Worm (Caenorhabditis elegans) whole organism, young adult: ENCODE measurements around the gene F28B1.9.
"Not testable (repeated sequence)": the region's sequence is repeated elsewhere in the genome, so short reads cannot be mapped to it uniquely, and the experiment has no call there.

Experiments used
- B0035.1 ChIP-seq: sonication (generic microtip); optimal IDR thresholded peaks from 2 replicates; lab custom pipeline; 2016; ENCODE audit warnings: missing genetic modification characterization, mild to moderate bottlenecking, missing compliant biosample characterization, missing genotype, missing genetic modification reagents
- ama-1 ChIP-seq, 3 experiments: fragments of 150-350 bp in 1 of 3; sonication (generic microtip) in 2 of 3; optimal IDR thresholded peaks; 2 replicates each; lab custom pipeline; 2014 to 2018; ENCODE audit warnings: missing biosample characterization in 2 of 3, missing genetic modification characterization in 2 of 3, missing genetic modification reagents in 2 of 3
- aptf-3 ChIP-seq: fragments of 200-800 bp; sonication (Bioruptor generic); IDR thresholded peaks from 2 replicates; pipeline ENCODE4 v1.3.6; 2022; ENCODE audit warnings: missing genetic modification characterization, missing compliant biosample characterization
- ceh-40 ChIP-seq: fragments of 200-800 bp; sonication (Bioruptor generic); IDR thresholded peaks from 2 replicates; pipeline ENCODE4 v1.3.6; 2022; ENCODE audit warnings: missing genetic modification characterization, missing compliant biosample characterization
- ceh-91 ChIP-seq: fragments of 200-800 bp; sonication (Bioruptor generic); IDR thresholded peaks from 2 replicates; pipeline ENCODE4 v1.3.6; 2022; ENCODE audit warnings: missing genetic modification reagents, missing genetic modification characterization, missing compliant biosample characterization
- die-1 ChIP-seq: sonication (generic microtip); optimal IDR thresholded peaks from 2 replicates; lab custom pipeline; 2016; ENCODE audit warnings: missing genotype, mild to moderate bottlenecking, missing genetic modification characterization, missing compliant biosample characterization
- dox-1 ChIP-seq: fragments of 200-800 bp; sonication (Bioruptor generic); IDR thresholded peaks from 2 replicates; pipeline ENCODE4 v1.3.6; 2022; ENCODE audit warnings: missing genetic modification reagents, missing genetic modification characterization, missing compliant biosample characterization
- egrh-3 ChIP-seq: fragments of 200-800 bp; sonication (Bioruptor generic); IDR thresholded peaks from 2 replicates; pipeline ENCODE4 v1.3.6; 2022; ENCODE audit warnings: missing genetic modification reagents, missing genetic modification characterization, missing compliant biosample characterization
- fkh-3 ChIP-seq: sonication (generic microtip); optimal IDR thresholded peaks from 2 replicates; lab custom pipeline; 2016; ENCODE audit warnings: mild to moderate bottlenecking, missing genetic modification characterization, missing compliant biosample characterization
- gei-17 ChIP-seq: fragments of 200-800 bp; sonication (Bioruptor generic); optimal IDR thresholded peaks from 2 replicates; lab custom pipeline; 2018; ENCODE audit warnings: mild to moderate bottlenecking, missing genetic modification characterization, missing compliant biosample characterization
- him-1 ChIP-seq: sonication (generic microtip); optimal IDR thresholded peaks from 2 replicates; lab custom pipeline; 2016; ENCODE audit warnings: missing genotype, missing genetic modification reagents, missing genetic modification characterization, missing compliant biosample characterization
- hmg-20 ChIP-seq: fragments of 200-800 bp; sonication (Bioruptor generic); IDR thresholded peaks from 2 replicates; pipeline ENCODE4 v1.3.6; 2022; ENCODE audit warnings: missing genetic modification reagents, missing genetic modification characterization, missing compliant biosample characterization
- lin-26 ChIP-seq: fragments of 200-800 bp; sonication (Bioruptor generic); IDR thresholded peaks from 2 replicates; pipeline ENCODE4 v1.3.6; 2022; ENCODE audit warnings: missing genetic modification reagents, missing genetic modification characterization, missing compliant biosample characterization
- lin-54 ChIP-seq: fragments of 200-800 bp; sonication (Bioruptor generic); optimal IDR thresholded peaks from 2 replicates; lab custom pipeline; 2018; ENCODE audit warnings: mild to moderate bottlenecking, missing genetic modification characterization, missing compliant biosample characterization
- mcd-1 ChIP-seq: fragments of 200-800 bp; sonication (Bioruptor generic); IDR thresholded peaks from 2 replicates; pipeline ENCODE4 v1.3.6; 2022; ENCODE audit warnings: missing genetic modification reagents, missing genetic modification characterization, missing compliant biosample characterization
- mel-28 ChIP-seq: sonication (generic microtip); optimal IDR thresholded peaks from 2 replicates; lab custom pipeline; 2016; ENCODE audit warnings: borderline replicate concordance, mild to moderate bottlenecking, missing genetic modification characterization, missing compliant biosample characterization
- nfyb-1 ChIP-seq: fragments of 200-800 bp; sonication (Bioruptor generic); IDR thresholded peaks from 2 replicates; pipeline ENCODE4 v1.3.6; 2022; ENCODE audit warnings: missing genetic modification reagents, missing genetic modification characterization, missing compliant biosample characterization
- nhr-80 ChIP-seq: sonication (generic microtip); optimal IDR thresholded peaks from 2 replicates; lab custom pipeline; 2016; ENCODE audit warnings: missing genetic modification characterization, missing compliant biosample characterization
- pbrm-1 ChIP-seq: fragments of 200-800 bp; sonication (Bioruptor generic); IDR thresholded peaks from 2 replicates; pipeline ENCODE4 v1.3.6; 2022; ENCODE audit warnings: missing genetic modification reagents, missing genetic modification characterization, missing compliant biosample characterization
- repo-1 ChIP-seq: sonication (generic microtip); optimal IDR thresholded peaks from 2 replicates; lab custom pipeline; 2017; ENCODE audit warnings: mild to moderate bottlenecking, missing genetic modification characterization, missing compliant biosample characterization
- sdz-38 ChIP-seq: sonication (generic microtip); optimal IDR thresholded peaks from 2 replicates; lab custom pipeline; 2016; ENCODE audit warnings: missing genotype, missing genetic modification characterization, missing compliant biosample characterization
- snpc-4 ChIP-seq, 5 experiments: fragments of 150-350 bp in 1 of 5; sonication (generic microtip) in 4 of 5; optimal IDR thresholded peaks; 2 replicates each; lab custom pipeline; 2014 to 2018; ENCODE audit warnings: missing genetic modification characterization in 5 of 5, missing biosample characterization in 3 of 5, antibody characterized with exemption in 2 of 5, mild to moderate bottlenecking in 2 of 5, missing compliant biosample characterization in 2 of 5, missing genotype in 2 of 5, moderate library complexity in 2 of 5, missing genetic modification reagents in 1 of 5
- tbp1 ChIP-seq: fragments of 200-800 bp; sonication (Bioruptor generic); optimal IDR thresholded peaks from 2 replicates; lab custom pipeline; 2018; ENCODE audit warnings: mild to moderate bottlenecking, missing genetic modification characterization, missing compliant biosample characterization
- unc-130 ChIP-seq: sonication (generic microtip); optimal IDR thresholded peaks from 2 replicates; lab custom pipeline; 2016; ENCODE audit warnings: missing genetic modification reagents, missing genetic modification characterization, missing compliant biosample characterization
- unc-62 ChIP-seq: fragments of 150-350 bp; optimal IDR thresholded peaks from 2 replicates; lab custom pipeline; 2014; ENCODE audit warnings: missing biosample characterization, missing genetic modification reagents, missing genetic modification characterization
- xnd-1 ChIP-seq: sonication (generic microtip); optimal IDR thresholded peaks from 2 replicates; lab custom pipeline; 2016; ENCODE audit warnings: missing genotype, missing genetic modification reagents, missing genetic modification characterization, missing compliant biosample characterization
- zfh-2 ChIP-seq: fragments of 200-800 bp; sonication (Bioruptor generic); conservative IDR thresholded peaks from 2 replicates; pipeline ENCODE4 v1.3.6; 2022; ENCODE audit warnings: missing genetic modification reagents, missing genetic modification characterization, missing compliant biosample characterization
- ztf-26 ChIP-seq: sonication (generic microtip); optimal IDR thresholded peaks from 2 replicates; lab custom pipeline; 2017; ENCODE audit warnings: missing genetic modification characterization, missing compliant biosample characterization
- ztf-28 ChIP-seq: fragments of 200-800 bp; sonication (Bioruptor generic); IDR thresholded peaks from 2 replicates; pipeline ENCODE4 v1.3.6; 2022; ENCODE audit warnings: missing genetic modification reagents, missing genetic modification characterization, missing compliant biosample characterization

The F28B1.9 gene

ce11 chrV:17019690-17020089, 42.0 kb upstream of the F28B1.9 start, which contains the start of gene F49H6.17:
Gene F49H6.17, plus strand, starts transcription at chrV:17019990.
- TF ChIP-seq pbrm-1 = no peak

- no peak for TF ChIP-seq die-1 (tag; lab: Kevin White, UChicago)
- no peak for TF ChIP-seq nfyb-1 (GFP tag; lab: Robert Waterston, UW)
- TF ChIP-seq tbp1 (GFP tag; lab: Kevin White, UChicago) = no peak
- TF ChIP-seq fkh-3 (tag; lab: Kevin White, UChicago) = no peak
- TF ChIP-seq unc-130 = no peak
- no peak for TF ChIP-seq B0035.1
- no peak for TF ChIP-seq ceh-40 (GFP tag; lab: Robert Waterston, UW)
- no peak for TF ChIP-seq repo-1
- TF ChIP-seq gei-17 (GFP tag; lab: Kevin White, UChicago) = no peak
- TF ChIP-seq nhr-80 (tag; lab: Kevin White, UChicago) = no peak
- TF ChIP-seq, all 124 proteins: peak for 0
Measured at ce11 chrV:17021361-17021760, 40.3 kb upstream of the F28B1.9 start, which contains the start of gene F49H6.12. Gene F49H6.12, minus strand, starts transcription at chrV:17021461.

- peak; percentile 39; the same call in 1 of the 2 replicates for TF ChIP-seq dox-1
- 0 out of 2 replicates have a peak, but pooled peaks have one; percentile 36 for TF ChIP-seq lin-26 (GFP tag; lab: Robert Waterston, UW)
- TF ChIP-seq ceh-91 (GFP tag; lab: Robert Waterston, UW) = 0 out of 2 replicates have a peak, but pooled peaks have one; percentile 15
- TF ChIP-seq zfh-2 (GFP tag; lab: Robert Waterston, UW) = peak; percentile 90
- TF ChIP-seq snpc-4 (GFP tag; optimal IDR thresholded peaks at IDR 0.05; lab: Kevin White, UChicago) = not testable (repeated sequence)
- peak in 1 of 4 experiments; percentile 59 for TF ChIP-seq snpc-4 (tag; optimal IDR thresholded peaks at IDR 0.05; lab: Kevin White, UChicago)
- TF ChIP-seq nfyb-1 (GFP tag; lab: Robert Waterston, UW) = 0 out of 2 replicates have a peak, but pooled peaks have one; percentile 39
- TF ChIP-seq egrh-3 (GFP tag; lab: Robert Waterston, UW) = peak; percentile 74; the same call in 1 of the 2 replicates
- TF ChIP-seq pbrm-1 = 0 out of 2 replicates have a peak, but pooled peaks have one; percentile 20
Measured at ce11 chrV:17022100-17022499, 39.6 kb upstream of the F28B1.9 start.

- TF ChIP-seq snpc-4 (GFP tag; optimal IDR thresholded peaks at IDR 0.05; lab: Kevin White, UChicago) (no peak), snpc-4 (tag; optimal IDR thresholded peaks at IDR 0.05; lab: Kevin White, UChicago) (peak in 1 of 4 experiments; percentile 40), nhr-80 (tag; lab: Kevin White, UChicago) (peak; percentile 37), ztf-26 (tag; lab: Kevin White, UChicago) (no peak), ama-1 (optimal IDR thresholded peaks at IDR 0.05; lab: Kevin White, UChicago) (no peak), ama-1 (GFP tag; optimal IDR thresholded peaks at IDR 0.05; lab: Kevin White, UChicago) (no peak)
Measured at ce11 chrV:17022613-17023322, 38.9 kb upstream of the F28B1.9 start, which contains the start of the genes F49H6.8 and F49H6.5. Gene F49H6.8, minus strand, starts transcription at chrV:17022663. Gene F49H6.5, plus strand, starts transcription at chrV:17023241.

ce11 chrV:17026289-17026688, 35.4 kb upstream of the F28B1.9 start, which contains the start of gene F49H6.15:
Gene F49H6.15, minus strand, starts transcription at chrV:17026389.
- TF ChIP-seq egrh-3 (GFP tag; lab: Robert Waterston, UW) (no peak), xnd-1 (tag; lab: Kevin White, UChicago) (no peak), sdz-38 (tag; lab: Kevin White, UChicago) (no peak), unc-62 (GFP tag; lab: Kevin White, UChicago) (no peak), him-1 (tag; lab: Kevin White, UChicago) (no peak), lin-54 (GFP tag; lab: Kevin White, UChicago) (no peak), mel-28 (tag; lab: Kevin White, UChicago) (no peak), aptf-3 (GFP tag; lab: Robert Waterston, UW) (no peak), hmg-20 (no peak), ztf-28 (GFP tag; lab: Robert Waterston, UW) (no peak), fkh-3 (tag; lab: Kevin White, UChicago) (no peak), ztf-26 (tag; lab: Kevin White, UChicago) (no peak), mcd-1 (GFP tag; lab: Robert Waterston, UW) (no peak)
- TF ChIP-seq, all 124 proteins: peak for 0
